Worm (Caenorhabditis elegans) whole organism, mixed stage, embryonic: ENCODE results near the gene fbxa-13.

Source experiments
- M03D4.4 ChIP-seq: sonication (generic microtip); optimal IDR thresholded peaks from 2 replicates; lab custom pipeline; 2017; ENCODE audit warnings: mild to moderate bottlenecking, missing genetic modification characterization, missing compliant biosample characterization
- bed-3 ChIP-seq: fragments of 200-800 bp; sonication (Bioruptor generic); optimal IDR thresholded peaks from 3 replicates; lab custom pipeline; 2018; ENCODE audit warnings: mild to moderate bottlenecking, missing genetic modification characterization, moderate library complexity, missing compliant biosample characterization
- ceh-39 ChIP-seq: fragments of 150-350 bp; optimal IDR thresholded peaks from 2 replicates; lab custom pipeline; 2014; ENCODE audit warnings: missing biosample characterization, missing genetic modification characterization
- ceh-43 ChIP-seq: fragments of 200-800 bp; sonication (Bioruptor generic); optimal IDR thresholded peaks from 2 replicates; lab custom pipeline; 2018; ENCODE audit warnings: mild to moderate bottlenecking, missing genetic modification characterization, moderate library complexity, missing compliant biosample characterization
- ceh-83 ChIP-seq: fragments of 200-800 bp; sonication (Bioruptor generic); optimal IDR thresholded peaks from 2 replicates; lab custom pipeline; 2018; ENCODE audit warnings: mild to moderate bottlenecking, missing genetic modification characterization, missing compliant biosample characterization
- ces-1 ChIP-seq: fragments of 150-350 bp; optimal IDR thresholded peaks from 2 replicates; lab custom pipeline; 2014; ENCODE audit warnings: missing biosample characterization, missing genetic modification reagents, missing genetic modification characterization
- cnd-1 ChIP-seq: fragments of 200-800 bp; sonication (Bioruptor generic); optimal IDR thresholded peaks from 2 replicates; lab custom pipeline; 2018; ENCODE audit warnings: mild to moderate bottlenecking, missing genetic modification characterization, missing compliant biosample characterization
- drap-1 ChIP-seq: fragments of 200-800 bp; sonication (Bioruptor generic); optimal IDR thresholded peaks from 3 replicates; lab custom pipeline; 2018; ENCODE audit warnings: mild to moderate bottlenecking, missing genetic modification characterization, missing compliant biosample characterization
- elt-1 ChIP-seq: sonication (generic microtip); optimal IDR thresholded peaks from 2 replicates; lab custom pipeline; 2017; ENCODE audit warnings: missing genetic modification characterization, mild to moderate bottlenecking, missing compliant biosample characterization, antibody characterized with exemption, moderate library complexity, borderline replicate concordance; ENCODE audit not compliant: insufficient read depth
- elt-3 ChIP-seq: fragments of 150-350 bp; optimal IDR thresholded peaks from 2 replicates; lab custom pipeline; 2014; ENCODE audit warnings: missing biosample characterization, missing genetic modification characterization
- flh-1 ChIP-seq: fragments of 200-800 bp; sonication (Bioruptor generic); optimal IDR thresholded peaks from 2 replicates; lab custom pipeline; 2018; ENCODE audit warnings: mild to moderate bottlenecking, missing genetic modification characterization, moderate library complexity, missing compliant biosample characterization
- hlh-1 ChIP-seq: fragments of 150-350 bp; optimal IDR thresholded peaks from 2 replicates; lab custom pipeline; 2014; ENCODE audit warnings: missing biosample characterization, missing genetic modification reagents, missing genetic modification characterization
- lin-13 ChIP-seq: fragments of 150-350 bp; optimal IDR thresholded peaks from 2 replicates; lab custom pipeline; 2014; ENCODE audit warnings: missing biosample characterization, missing genetic modification characterization
- lin-32 ChIP-seq: fragments of 200-800 bp; sonication (Bioruptor generic); optimal IDR thresholded peaks from 2 replicates; lab custom pipeline; 2018; ENCODE audit warnings: mild to moderate bottlenecking, missing genetic modification characterization, missing compliant biosample characterization
- lsy-2 ChIP-seq: fragments of 150-350 bp; optimal IDR thresholded peaks from 2 replicates; lab custom pipeline; 2014; ENCODE audit warnings: missing biosample characterization, missing genetic modification characterization
- mab-5 ChIP-seq: fragments of 150-350 bp; optimal IDR thresholded peaks from 2 replicates; lab custom pipeline; 2014; ENCODE audit warnings: missing biosample characterization, missing genetic modification characterization
- mep-1 ChIP-seq: fragments of 150-350 bp; optimal IDR thresholded peaks from 2 replicates; lab custom pipeline; 2017; ENCODE audit warnings: missing biosample characterization, missing genetic modification reagents, missing genetic modification characterization, inconsistent platforms
- mls-2 ChIP-seq: sonication (generic microtip); optimal IDR thresholded peaks from 2 replicates; lab custom pipeline; 2016; ENCODE audit warnings: mild to moderate bottlenecking, missing genetic modification characterization, moderate library complexity, missing compliant biosample characterization
- nhr-12 ChIP-seq: fragments of 150-350 bp; optimal IDR thresholded peaks from 2 replicates; lab custom pipeline; 2014; ENCODE audit warnings: missing biosample characterization, missing genetic modification characterization
- nhr-2 ChIP-seq: fragments of 150-350 bp; optimal IDR thresholded peaks from 2 replicates; lab custom pipeline; 2014; ENCODE audit warnings: missing biosample characterization, missing genetic modification characterization
- nhr-237 ChIP-seq: fragments of 150-350 bp; optimal IDR thresholded peaks from 2 replicates; lab custom pipeline; 2014; ENCODE audit warnings: missing biosample characterization, missing genetic modification characterization
- nhr-28 ChIP-seq: fragments of 150-350 bp; optimal IDR thresholded peaks from 2 replicates; lab custom pipeline; 2014; ENCODE audit warnings: missing biosample characterization, missing genetic modification characterization
- nhr-76 ChIP-seq: sonication (generic microtip); optimal IDR thresholded peaks from 2 replicates; lab custom pipeline; 2017; ENCODE audit warnings: missing biosample characterization, missing genetic modification characterization
- pha-4 ChIP-seq: fragments of 150-350 bp; optimal IDR thresholded peaks from 2 replicates; lab custom pipeline; 2018; ENCODE audit warnings: missing biosample characterization, missing genetic modification reagents, missing genetic modification characterization
- sem-2 ChIP-seq: fragments of 200-800 bp; sonication (Bioruptor generic); optimal IDR thresholded peaks from 2 replicates; lab custom pipeline; 2018; ENCODE audit warnings: mild to moderate bottlenecking, missing genetic modification characterization, missing compliant biosample characterization
- snpc-4 ChIP-seq: fragments of 150-350 bp; optimal IDR thresholded peaks from 2 replicates; lab custom pipeline; 2014; ENCODE audit warnings: missing biosample characterization, missing genetic modification characterization
- sptf-1 ChIP-seq: sonication (generic microtip); optimal IDR thresholded peaks from 2 replicates; lab custom pipeline; 2017; ENCODE audit warnings: mild to moderate bottlenecking, missing genetic modification characterization, moderate library complexity, missing compliant biosample characterization
- tbx-8 ChIP-seq: fragments of 200-800 bp; sonication (Bioruptor generic); optimal IDR thresholded peaks from 2 replicates; lab custom pipeline; 2018; ENCODE audit warnings: mild to moderate bottlenecking, missing genetic modification characterization, moderate library complexity, missing compliant biosample characterization
- unc-120 ChIP-seq: sonication (generic microtip); optimal IDR thresholded peaks from 2 replicates; lab custom pipeline; 2017; ENCODE audit warnings: missing genetic modification characterization, missing compliant biosample characterization; ENCODE audit not compliant: poor library complexity, severe bottlenecking
- unc-39 ChIP-seq: fragments of 150-350 bp; optimal IDR thresholded peaks from 2 replicates; lab custom pipeline; 2014; ENCODE audit warnings: missing biosample characterization, missing genetic modification characterization
- unc-62 ChIP-seq: fragments of 150-350 bp; optimal IDR thresholded peaks from 2 replicates; lab custom pipeline; 2014; ENCODE audit warnings: missing biosample characterization, missing genetic modification reagents, missing genetic modification characterization
- zip-8 ChIP-seq: fragments of 150-350 bp; optimal IDR thresholded peaks from 2 replicates; lab custom pipeline; 2014; ENCODE audit warnings: missing biosample characterization, missing genetic modification characterization
- ztf-11 ChIP-seq: fragments of 150-350 bp; optimal IDR thresholded peaks from 2 replicates; lab custom pipeline; 2014; ENCODE audit warnings: missing biosample characterization, missing genetic modification characterization

Gene fbxa-13

ce11 chrIII:1680393-1680792, 25.3 kb downstream of the fbxa-13 start:
- TF ChIP-seq flh-1 (no peak), unc-39 (tag; lab: Kevin White, UChicago) (no peak), sem-2 (GFP tag; lab: Kevin White, UChicago) (no peak), nhr-28 (no peak), nhr-76 (tag; lab: Kevin White, UChicago) (no peak), nhr-12 (tag; lab: Kevin White, UChicago) (no peak), nhr-237 (tag; lab: Kevin White, UChicago) (no peak), elt-3 (tag; lab: Kevin White, UChicago) (no peak)

DNA sequence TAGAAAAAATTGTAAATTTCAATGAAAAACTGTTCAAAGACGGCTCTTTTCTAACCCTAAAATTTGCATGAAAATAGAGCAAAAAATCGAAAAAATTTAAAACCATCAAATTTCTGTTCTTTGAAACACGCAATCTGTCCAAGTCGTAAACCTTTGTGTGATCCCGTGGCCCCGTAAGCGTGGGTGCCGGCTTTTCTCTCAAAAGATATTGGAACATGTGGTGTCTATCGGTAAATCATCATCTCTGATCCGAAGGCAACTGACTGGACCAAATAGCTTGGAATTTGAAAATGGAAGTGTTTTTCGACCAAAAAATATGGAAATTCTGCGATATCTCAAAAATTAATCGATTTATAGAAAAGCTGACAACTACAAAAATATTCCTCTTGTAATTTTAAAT, 27.0 kb downstream of the fbxa-13 start:
- peak; percentile 27 for TF ChIP-seq unc-120 (tag; lab: Kevin White, UChicago)
- no peak for TF ChIP-seq ceh-83
- TF ChIP-seq hlh-1 (tag; lab: Kevin White, UChicago): peak; percentile 47

ce11 chrIII:1676588-1676987, 29.1 kb downstream of the fbxa-13 start, which contains the start of gene Y22D7AR.6:
Gene Y22D7AR.6 (minus strand): TSS chrIII:1676721.
- TF ChIP-seq tbx-8: no peak
- no peak for TF ChIP-seq sptf-1 (tag; lab: Kevin White, UChicago)
- TF ChIP-seq nhr-28: no peak
- no peak for TF ChIP-seq elt-1
- TF ChIP-seq unc-120 (tag; lab: Kevin White, UChicago): no peak
- no peak for TF ChIP-seq ces-1 (GFP tag; lab: Kevin White, UChicago)
- TF ChIP-seq nhr-12 (tag; lab: Kevin White, UChicago): no peak
- no peak for TF ChIP-seq lin-13 (tag; lab: Kevin White, UChicago)
- no peak for TF ChIP-seq snpc-4
- no peak for TF ChIP-seq sem-2 (GFP tag; lab: Kevin White, UChicago)
- TF ChIP-seq ceh-39 (tag; lab: Kevin White, UChicago): no peak
- no peak for TF ChIP-seq drap-1 (GFP tag; lab: Kevin White, UChicago)
- TF ChIP-seq, all 35 proteins: peak for 0

DNA sequence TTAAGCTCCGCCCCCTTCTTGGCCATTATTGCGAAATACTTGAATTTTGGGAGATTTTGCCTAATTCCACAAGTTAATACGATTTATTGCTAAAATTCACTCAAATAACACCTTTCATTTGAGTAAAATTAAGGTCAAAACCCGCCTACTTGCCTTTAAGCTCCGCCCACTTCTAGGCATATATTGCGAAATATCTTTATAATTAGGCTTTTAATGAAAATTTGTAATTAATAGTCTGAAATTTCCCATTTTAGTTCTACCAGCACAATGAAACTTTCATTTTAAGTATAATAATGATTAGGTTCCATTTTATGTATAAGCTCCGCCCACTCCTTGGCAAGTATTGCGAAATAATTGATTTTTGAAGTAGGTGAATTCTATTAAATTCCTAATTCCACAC, 30.9 kb downstream of the fbxa-13 start:
- TF ChIP-seq hlh-1 (tag; lab: Kevin White, UChicago) (no peak), unc-120 (tag; lab: Kevin White, UChicago) (no peak), ces-1 (GFP tag; lab: Kevin White, UChicago) (no peak), ceh-43 (GFP tag; lab: Kevin White, UChicago) (no peak), nhr-76 (tag; lab: Kevin White, UChicago) (no peak), lsy-2 (tag; lab: Kevin White, UChicago) (no peak), nhr-28 (no peak), ztf-11 (tag; lab: Kevin White, UChicago) (no peak), pha-4 (tag; lab: Kevin White, UChicago) (no peak), elt-1 (no peak), ceh-39 (tag; lab: Kevin White, UChicago) (no peak), nhr-2 (no peak), cnd-1 (tag; lab: Kevin White, UChicago) (no peak), sptf-1 (tag; lab: Kevin White, UChicago) (no peak)

- no peak for TF ChIP-seq mep-1 (tag; lab: Kevin White, UChicago)
- no peak for TF ChIP-seq nhr-2
- TF ChIP-seq ceh-83: no peak
- no peak for TF ChIP-seq mls-2 (tag; lab: Kevin White, UChicago)
- TF ChIP-seq bed-3: no peak
- TF ChIP-seq lsy-2 (tag; lab: Kevin White, UChicago): no peak
- no peak for TF ChIP-seq zip-8 (tag; lab: Kevin White, UChicago)
- TF ChIP-seq elt-3 (tag; lab: Kevin White, UChicago): no peak
- no peak for TF ChIP-seq M03D4.4 (tag; lab: Kevin White, UChicago)
- no peak for TF ChIP-seq mab-5 (tag; lab: Kevin White, UChicago)
- TF ChIP-seq lin-32: no peak
- no peak for TF ChIP-seq unc-62 (GFP tag; lab: Kevin White, UChicago)
These were observed 32.4 kb downstream of the fbxa-13 start for ce11 chrIII:1673320-1673719.
